Worm (Caenorhabditis elegans): Measurements from ENCODE around the gene nhr-172.

The nhr-172 gene

DNA sequence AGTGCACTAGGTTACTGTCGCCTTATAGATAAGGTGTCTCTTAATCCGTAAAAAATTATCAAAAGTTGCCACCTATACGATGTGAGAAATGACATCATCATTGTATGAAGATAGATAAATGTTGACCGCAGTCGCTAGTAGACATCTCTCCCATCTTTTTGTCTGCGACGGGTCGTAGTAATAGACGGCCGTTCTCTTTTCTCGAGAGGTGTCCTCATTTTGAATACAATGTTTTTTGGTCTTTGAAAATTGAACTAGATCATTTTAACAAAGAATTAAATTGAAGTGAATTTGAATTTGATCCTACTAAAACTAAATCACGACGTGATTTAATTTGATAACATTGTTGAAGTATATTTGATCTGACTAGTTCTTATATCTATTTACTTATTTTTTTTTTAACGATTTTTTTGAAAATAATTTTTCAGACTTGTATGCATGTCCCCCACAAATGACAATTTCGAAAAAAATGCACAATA is at the start of gene nhr-172, which contains the start of gene str-31:
nhr-172 (plus strand) TSS at position 429 of the 479 bp plus-strand sequence.
str-31 (minus strand) TSS at position 101 of the 479 bp plus-strand sequence.
- TF ChIP-seq dao-5 (tag; optimal IDR thresholded peaks at IDR 0.05): no peak
- TF ChIP-seq him-1 (tag; optimal IDR thresholded peaks at IDR 0.05): no peak
- TF ChIP-seq W03F9.2 (tag; optimal IDR thresholded peaks at IDR 0.05): no peak

DNA sequence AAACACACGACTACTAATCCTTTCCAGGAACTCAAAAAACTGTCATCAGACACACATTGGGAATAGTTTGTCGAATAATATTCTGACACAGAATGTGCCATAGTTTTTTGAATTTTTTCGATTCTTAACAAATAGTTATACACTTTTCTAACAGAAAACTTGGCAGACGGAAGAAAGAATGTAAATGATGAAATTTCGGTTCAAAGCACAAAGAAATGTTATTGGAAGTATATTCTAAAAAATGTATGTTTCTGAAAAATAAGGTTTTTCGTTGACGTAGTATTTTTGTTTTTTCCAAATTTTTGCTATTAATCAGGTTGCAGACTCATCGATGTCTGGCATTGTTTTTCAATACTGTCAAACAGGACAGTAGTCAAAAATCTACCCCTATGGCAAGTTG is 47.9 kb upstream of the nhr-172 start, which contains the start of gene srh-92:
srh-92 (minus strand) TSS at position 101 of the 400 bp plus-strand sequence.
- TF ChIP-seq him-1 (tag; optimal IDR thresholded peaks at IDR 0.05): no peak
- TF ChIP-seq dao-5 (tag; optimal IDR thresholded peaks at IDR 0.05): no peak
- TF ChIP-seq W03F9.2 (tag; optimal IDR thresholded peaks at IDR 0.05): no peak

- TF ChIP-seq W03F9.2 (tag; optimal IDR thresholded peaks at IDR 0.05) (no peak), dao-5 (tag; optimal IDR thresholded peaks at IDR 0.05) (no peak), him-1 (tag; optimal IDR thresholded peaks at IDR 0.05) (no peak)
Measured at ce11 chrV:7464696-7465095, 44.1 kb upstream of the nhr-172 start, which contains the start of gene srh-89. Gene srh-89 (minus strand): TSS chrV:7464796.

ce11 chrV:7465509-7465908 is 43.3 kb upstream of the nhr-172 start, which contains the start of gene F25E5.1:
Gene F25E5.1 (plus strand): TSS chrV:7465884.
- TF ChIP-seq dao-5 (tag; optimal IDR thresholded peaks at IDR 0.05): no peak
- TF ChIP-seq him-1 (tag; optimal IDR thresholded peaks at IDR 0.05): no peak
- no peak for TF ChIP-seq W03F9.2 (tag; optimal IDR thresholded peaks at IDR 0.05)

ce11 chrV:7472815-7473214 is 36.0 kb upstream of the nhr-172 start, which contains the start of gene str-28:
Gene str-28 (minus strand): TSS chrV:7472915.
- no peak for TF ChIP-seq him-1 (tag; optimal IDR thresholded peaks at IDR 0.05)

ce11 chrV:7476766-7477165 is 32.0 kb upstream of the nhr-172 start, which contains the start of gene srh-125:
Gene srh-125 (minus strand): TSS chrV:7476866.
- TF ChIP-seq dao-5 (tag; optimal IDR thresholded peaks at IDR 0.05): no peak
- no peak for TF ChIP-seq him-1 (tag; optimal IDR thresholded peaks at IDR 0.05)

- TF ChIP-seq dao-5 (tag; optimal IDR thresholded peaks at IDR 0.05) (no peak), W03F9.2 (tag; optimal IDR thresholded peaks at IDR 0.05) (no peak), him-1 (tag; optimal IDR thresholded peaks at IDR 0.05) (no peak)
Measured at ce11 chrV:7478404-7478803, 30.4 kb upstream of the nhr-172 start, which contains the start of gene str-190. Gene str-190 (minus strand): TSS chrV:7478504.

DNA sequence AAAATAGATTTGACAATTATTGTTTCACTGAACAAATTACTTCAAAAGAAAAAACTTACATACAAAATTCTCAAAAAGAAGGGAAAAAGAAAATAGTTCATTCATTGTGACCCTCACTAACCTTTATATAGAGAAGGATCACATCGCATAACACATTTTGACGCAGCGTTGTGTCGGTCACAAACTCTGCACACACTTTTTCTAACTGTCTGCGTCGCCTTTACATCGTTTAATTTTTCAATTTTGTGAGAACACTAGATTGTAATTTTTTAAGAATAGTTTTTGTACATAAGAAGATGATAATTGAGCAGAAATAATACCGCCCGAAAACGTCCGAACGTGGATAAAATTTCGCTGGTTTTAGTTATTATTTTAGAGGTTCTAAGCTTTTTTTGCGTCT is 27.8 kb upstream of the nhr-172 start, which contains the start of gene C18B10.6:
C18B10.6 (minus strand) TSS at position 101 of the 400 bp plus-strand sequence.
- TF ChIP-seq dao-5 (tag; optimal IDR thresholded peaks at IDR 0.05) (no peak), him-1 (tag; optimal IDR thresholded peaks at IDR 0.05) (no peak), W03F9.2 (tag; optimal IDR thresholded peaks at IDR 0.05) (no peak)

ce11 chrV:7485000-7485399 is 23.8 kb upstream of the nhr-172 start, which contains the start of gene srbc-8:
Gene srbc-8 (minus strand): TSS chrV:7485100.
- TF ChIP-seq him-1 (tag; optimal IDR thresholded peaks at IDR 0.05) (no peak), W03F9.2 (tag; optimal IDR thresholded peaks at IDR 0.05) (no peak), dao-5 (tag; optimal IDR thresholded peaks at IDR 0.05) (no peak)

DNA sequence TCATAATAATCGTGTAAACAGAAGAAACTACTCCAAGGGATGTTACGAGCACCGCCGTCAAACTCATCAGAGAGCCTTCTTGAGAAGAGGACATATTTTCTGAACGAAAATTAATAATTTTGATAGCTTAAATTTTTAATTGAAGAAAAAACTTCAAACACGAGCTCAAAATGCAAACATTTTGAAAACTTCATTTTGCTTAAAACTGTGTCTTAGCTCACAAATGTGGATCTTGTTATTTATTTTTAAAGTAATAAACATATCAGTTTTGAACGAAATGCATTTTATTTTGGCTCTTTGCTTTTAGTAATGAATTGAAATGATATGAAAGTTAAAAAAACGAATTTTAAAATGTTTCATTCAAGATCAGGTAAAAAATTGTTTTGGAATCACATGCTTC is 21.3 kb upstream of the nhr-172 start, which contains the start of gene srbc-7:
srbc-7 (minus strand) TSS at position 101 of the 400 bp plus-strand sequence.
- TF ChIP-seq him-1 (tag; optimal IDR thresholded peaks at IDR 0.05) (no peak), dao-5 (tag; optimal IDR thresholded peaks at IDR 0.05) (no peak), W03F9.2 (tag; optimal IDR thresholded peaks at IDR 0.05) (no peak)

DNA sequence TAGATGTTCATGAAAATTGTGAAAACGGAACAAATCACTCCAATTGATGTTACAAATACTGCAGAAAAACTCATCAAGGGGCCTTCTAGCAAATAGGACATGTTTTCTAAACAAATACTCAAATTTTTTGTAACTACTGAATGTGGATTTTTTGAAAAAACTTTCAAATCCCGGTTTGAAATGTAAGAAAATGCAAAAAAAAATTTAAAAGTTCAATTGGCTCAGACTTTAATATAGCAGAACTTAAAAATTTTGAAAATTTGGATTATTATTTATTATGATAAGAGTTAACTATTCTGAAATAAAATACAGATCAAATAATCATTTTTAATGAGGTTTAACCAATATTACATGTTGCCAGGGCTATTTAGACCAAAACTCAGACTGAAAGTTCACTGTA is 18.5 kb upstream of the nhr-172 start, which contains the start of gene srbc-9:
srbc-9 (minus strand) TSS at position 101 of the 400 bp plus-strand sequence.
- TF ChIP-seq W03F9.2 (tag; optimal IDR thresholded peaks at IDR 0.05) (no peak), dao-5 (tag; optimal IDR thresholded peaks at IDR 0.05) (no peak), him-1 (tag; optimal IDR thresholded peaks at IDR 0.05) (no peak)

DNA sequence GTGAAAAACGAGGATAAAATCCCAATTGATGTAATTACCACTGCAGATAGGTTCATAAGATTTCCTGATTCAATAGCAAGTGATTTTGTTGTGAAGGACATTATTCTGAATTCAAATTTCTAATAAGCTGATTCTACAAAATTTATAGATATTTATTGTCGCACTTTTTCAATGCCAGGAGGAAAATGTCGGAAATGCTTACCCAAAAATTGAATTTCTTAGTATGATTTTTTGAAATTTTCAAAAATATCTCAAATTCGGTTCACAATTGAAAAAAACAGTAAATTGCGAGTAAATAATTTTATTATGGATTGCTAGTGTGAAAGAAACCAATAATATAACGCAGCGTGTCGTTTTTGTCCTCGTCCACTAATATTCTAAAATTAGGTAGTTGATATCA is 15.9 kb upstream of the nhr-172 start, which contains the start of gene srbc-10:
srbc-10 (minus strand) TSS at position 101 of the 400 bp plus-strand sequence.
- TF ChIP-seq W03F9.2 (tag; optimal IDR thresholded peaks at IDR 0.05): no peak
- no peak for TF ChIP-seq dao-5 (tag; optimal IDR thresholded peaks at IDR 0.05)
- TF ChIP-seq him-1 (tag; optimal IDR thresholded peaks at IDR 0.05): no peak

DNA sequence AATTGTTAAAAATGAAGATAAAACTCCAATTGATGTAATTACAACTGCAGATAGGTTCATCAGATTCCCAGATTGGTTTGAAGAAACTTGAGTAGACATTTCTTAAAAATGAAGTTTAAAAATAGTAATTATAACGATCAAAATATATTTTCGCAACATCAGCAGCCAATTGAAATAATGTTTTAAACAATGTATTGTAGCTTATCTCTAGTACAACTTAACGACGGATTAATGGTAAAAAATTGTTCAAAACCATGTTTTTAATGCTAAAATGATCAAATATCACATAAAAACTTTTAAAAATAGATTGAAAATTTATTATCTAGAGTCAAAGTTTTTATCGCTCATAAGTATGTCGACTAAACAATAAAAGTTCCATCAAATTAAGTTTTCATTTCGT is 13.6 kb upstream of the nhr-172 start, which contains the start of gene srbc-11:
srbc-11 (minus strand) TSS at position 101 of the 400 bp plus-strand sequence.
- TF ChIP-seq him-1 (tag; optimal IDR thresholded peaks at IDR 0.05) (no peak), W03F9.2 (tag; optimal IDR thresholded peaks at IDR 0.05) (no peak), dao-5 (tag; optimal IDR thresholded peaks at IDR 0.05) (no peak)

ce11 chrV:7497440-7497839 is 11.4 kb upstream of the nhr-172 start, which contains the start of gene srh-79:
Gene srh-79 (plus strand): TSS chrV:7497740.
- TF ChIP-seq him-1 (tag; optimal IDR thresholded peaks at IDR 0.05): no peak
- no peak for TF ChIP-seq dao-5 (tag; optimal IDR thresholded peaks at IDR 0.05)
- TF ChIP-seq W03F9.2 (tag; optimal IDR thresholded peaks at IDR 0.05): no peak
